Worm (Caenorhabditis elegans) whole organism, L3 larva: ENCODE measurements around the gene C16A11.4.

Source experiments
- R02D3.7 ChIP-seq: fragments of 150-350 bp; optimal IDR thresholded peaks from 2 replicates; lab custom pipeline; 2014; ENCODE audit warnings: missing biosample characterization, missing genetic modification characterization
- ZK546.5 ChIP-seq: sonication (generic microtip); optimal IDR thresholded peaks from 2 replicates; lab custom pipeline; 2017; ENCODE audit warnings: missing biosample characterization, missing genetic modification characterization
- aly-2 ChIP-seq: fragments of 150-350 bp; optimal IDR thresholded peaks from 2 replicates; lab custom pipeline; 2014; ENCODE audit warnings: missing biosample characterization, missing genetic modification characterization
- ama-1 ChIP-seq: fragments of 150-350 bp; optimal IDR thresholded peaks from 2 replicates; lab custom pipeline; 2018
- ceh-16 ChIP-seq: sonication (generic microtip); optimal IDR thresholded peaks from 2 replicates; lab custom pipeline; 2017; ENCODE audit warnings: missing biosample characterization, missing genetic modification characterization
- ceh-28 ChIP-seq: fragments of 150-350 bp; optimal IDR thresholded peaks from 2 replicates; lab custom pipeline; 2014; ENCODE audit warnings: missing biosample characterization, missing genetic modification reagents, missing genetic modification characterization
- ceh-82 ChIP-seq: fragments of 150-350 bp; optimal IDR thresholded peaks from 2 replicates; lab custom pipeline; 2014; ENCODE audit warnings: missing biosample characterization, missing genetic modification characterization
- ceh-9 ChIP-seq: sonication (generic microtip); optimal IDR thresholded peaks from 2 replicates; lab custom pipeline; 2018; ENCODE audit warnings: missing biosample characterization, missing genetic modification characterization
- daf-12 ChIP-seq: fragments of 150-350 bp; optimal IDR thresholded peaks from 2 replicates; lab custom pipeline; 2014; ENCODE audit warnings: missing biosample characterization, missing genetic modification reagents, missing genetic modification characterization
- egl-27 ChIP-seq: sonication (generic microtip); optimal IDR thresholded peaks from 4 replicates; lab custom pipeline; 2017; ENCODE audit warnings: missing biosample characterization, missing genetic modification reagents, missing genetic modification characterization
- egl-5 ChIP-seq: fragments of 150-350 bp; optimal IDR thresholded peaks from 2 replicates; lab custom pipeline; 2017; ENCODE audit warnings: missing biosample characterization, missing genetic modification reagents, missing genetic modification characterization, inconsistent platforms
- elt-2 ChIP-seq: sonication (generic microtip); optimal IDR thresholded peaks from 2 replicates; lab custom pipeline; 2016; ENCODE audit warnings: missing genetic modification reagents, mild to moderate bottlenecking, missing genetic modification characterization, missing compliant biosample characterization
- elt-3 ChIP-seq, 3 experiments: fragments of 150-350 bp in 1 of 3; sonication (generic microtip) in 2 of 3; optimal IDR thresholded peaks; 2 replicates in 2 of 3; 4 replicates in 1 of 3; lab custom pipeline; 2014 to 2017; ENCODE audit warnings: missing biosample characterization in 3 of 3, missing genetic modification characterization in 3 of 3
- eor-1 ChIP-seq, 2 experiments: fragments of 150-350 bp; optimal IDR thresholded peaks; 2 replicates each; lab custom pipeline; 2014 to 2018; ENCODE audit warnings: missing biosample characterization in 2 of 2, missing genetic modification characterization in 2 of 2
- fkh-10 ChIP-seq: sonication (generic microtip); optimal IDR thresholded peaks from 2 replicates; lab custom pipeline; 2017; ENCODE audit warnings: missing biosample characterization, missing genetic modification reagents, missing genetic modification characterization
- fkh-2 ChIP-seq: fragments of 150-350 bp; optimal IDR thresholded peaks from 2 replicates; lab custom pipeline; 2014; ENCODE audit warnings: missing biosample characterization, missing genetic modification reagents, missing genetic modification characterization
- fos-1 ChIP-seq: fragments of 150-350 bp; optimal IDR thresholded peaks from 2 replicates; lab custom pipeline; 2014; ENCODE audit warnings: missing biosample characterization, missing genetic modification characterization
- hmg-11 ChIP-seq: sonication (generic microtip); optimal IDR thresholded peaks from 2 replicates; lab custom pipeline; 2016; ENCODE audit warnings: missing genetic modification characterization, missing compliant biosample characterization
- jun-1 ChIP-seq: fragments of 150-350 bp; optimal IDR thresholded peaks from 2 replicates; lab custom pipeline; 2014; ENCODE audit warnings: missing biosample characterization, missing genetic modification reagents, missing genetic modification characterization
- lin-39 ChIP-seq: fragments of 150-350 bp; optimal IDR thresholded peaks from 2 replicates; lab custom pipeline; 2018; ENCODE audit warnings: missing biosample characterization, missing genetic modification reagents, missing genetic modification characterization
- lsy-12 ChIP-seq: sonication (generic microtip); optimal IDR thresholded peaks from 2 replicates; lab custom pipeline; 2016; ENCODE audit warnings: mild to moderate bottlenecking, missing genetic modification characterization, missing compliant biosample characterization
- mdl-1 ChIP-seq: fragments of 150-350 bp; optimal IDR thresholded peaks from 2 replicates; lab custom pipeline; 2014; ENCODE audit warnings: missing biosample characterization, missing genetic modification characterization
- nfya-1 ChIP-seq: sonication (generic microtip); optimal IDR thresholded peaks from 2 replicates; lab custom pipeline; 2017; ENCODE audit warnings: missing genetic modification characterization, mild to moderate bottlenecking, missing compliant biosample characterization, antibody characterized with exemption, moderate library complexity; ENCODE audit not compliant: insufficient read depth
- nhr-11 ChIP-seq: fragments of 150-350 bp; optimal IDR thresholded peaks from 2 replicates; lab custom pipeline; 2014; ENCODE audit warnings: missing biosample characterization, missing genetic modification characterization
- nhr-23 ChIP-seq: fragments of 150-350 bp; optimal IDR thresholded peaks from 2 replicates; lab custom pipeline; 2014; ENCODE audit warnings: missing biosample characterization, missing genetic modification reagents, missing genetic modification characterization
- nhr-237 ChIP-seq: fragments of 150-350 bp; optimal IDR thresholded peaks from 2 replicates; lab custom pipeline; 2014; ENCODE audit warnings: missing biosample characterization, missing genetic modification characterization
- nhr-25 ChIP-seq: sonication (generic microtip); optimal IDR thresholded peaks from 2 replicates; lab custom pipeline; 2017; ENCODE audit warnings: missing biosample characterization, missing genetic modification characterization
- nhr-43 ChIP-seq: sonication (generic microtip); optimal IDR thresholded peaks from 2 replicates; lab custom pipeline; 2016; ENCODE audit warnings: mild to moderate bottlenecking, missing genetic modification characterization, missing compliant biosample characterization; ENCODE audit not compliant: poor library complexity, severe bottlenecking
- nhr-67 ChIP-seq: fragments of 150-350 bp; optimal IDR thresholded peaks from 2 replicates; lab custom pipeline; 2014; ENCODE audit warnings: missing biosample characterization, missing genetic modification characterization
- nhr-76 ChIP-seq: fragments of 150-350 bp; sonication (generic microtip); optimal IDR thresholded peaks from 5 replicates; lab custom pipeline; 2014; ENCODE audit warnings: missing biosample characterization, missing genetic modification characterization
- pha-4 ChIP-seq: fragments of 150-350 bp; optimal IDR thresholded peaks from 2 replicates; lab custom pipeline; 2014; ENCODE audit warnings: missing biosample characterization, missing genetic modification reagents, missing genetic modification characterization
- sea-2 ChIP-seq: fragments of 150-350 bp; sonication (generic microtip); optimal IDR thresholded peaks from 4 replicates; lab custom pipeline; 2014; ENCODE audit warnings: missing biosample characterization, missing genetic modification reagents, missing genetic modification characterization
- skn-1 ChIP-seq: fragments of 150-350 bp; optimal IDR thresholded peaks from 2 replicates; lab custom pipeline; 2014; ENCODE audit warnings: missing biosample characterization, missing genetic modification characterization
- snpc-4 ChIP-seq: fragments of 150-350 bp; optimal IDR thresholded peaks from 2 replicates; lab custom pipeline; 2014; ENCODE audit warnings: missing biosample characterization, missing genetic modification characterization
- unc-39 ChIP-seq: sonication (generic microtip); optimal IDR thresholded peaks from 4 replicates; lab custom pipeline; 2017; ENCODE audit warnings: missing biosample characterization, missing genetic modification characterization
- unc-62 ChIP-seq: fragments of 150-350 bp; sonication (generic microtip); optimal IDR thresholded peaks from 4 replicates; lab custom pipeline; 2014; ENCODE audit warnings: missing biosample characterization, missing genetic modification reagents, missing genetic modification characterization
- ztf-4 ChIP-seq: fragments of 150-350 bp; optimal IDR thresholded peaks from 2 replicates; lab custom pipeline; 2014; ENCODE audit warnings: missing biosample characterization, missing genetic modification characterization

The C16A11.4 gene

ce11 chrII:4230816-4231435, 4.1 kb downstream of the C16A11.4 start, which contains the start of gene C16A11.10:
Gene C16A11.10 (plus strand): TSS chrII:4231385.
- TF ChIP-seq aly-2 (tag; lab: Kevin White, UChicago) (no peak), nfya-1 (tag; lab: Kevin White, UChicago) (no peak), nhr-76 (tag; lab: Kevin White, UChicago) (no peak), egl-27 (tag; lab: Kevin White, UChicago) (no peak), pha-4 (tag; lab: Kevin White, UChicago) (no peak), eor-1 (tag; optimal IDR thresholded peaks at IDR 0.05; lab: Kevin White, UChicago) (no peak), egl-5 (tag; lab: Kevin White, UChicago) (no peak), nhr-237 (no peak), unc-39 (no peak), sea-2 (GFP tag; lab: Kevin White, UChicago) (no peak), lin-39 (no peak), lsy-12 (tag; lab: Kevin White, UChicago) (no peak), elt-3 (tag; optimal IDR thresholded peaks at IDR 0.05; lab: Kevin White, UChicago) (no peak)

DNA sequence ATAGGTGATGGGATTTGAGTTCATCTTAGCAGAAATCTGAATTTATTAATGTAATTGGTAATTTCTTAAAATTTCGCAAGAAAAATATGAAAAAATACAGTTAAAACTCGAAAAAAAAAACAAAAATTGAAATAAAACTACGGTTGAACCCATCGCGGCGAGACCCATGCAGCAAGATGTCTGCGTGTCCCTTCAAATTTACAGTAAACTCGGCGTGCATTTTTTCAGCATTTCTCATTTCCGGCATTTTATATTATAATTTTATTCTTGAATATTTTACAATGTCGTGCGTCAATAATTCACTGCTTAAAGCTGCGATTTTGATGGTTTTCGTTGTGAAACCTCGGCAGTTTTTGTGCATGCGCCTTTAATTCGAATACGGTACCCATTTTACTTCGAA, 9.1 kb downstream of the C16A11.4 start, which contains the start of gene fbxc-43:
TSS of gene fbxc-43 (minus strand) at position 38 of the 400 bp plus-strand sequence.
- TF ChIP-seq fkh-2 (tag; lab: Kevin White, UChicago) (no peak), pha-4 (tag; lab: Kevin White, UChicago) (no peak), fkh-10 (GFP tag; lab: Kevin White, UChicago) (no peak), ceh-9 (tag; lab: Kevin White, UChicago) (no peak)

ce11 chrII:4237701-4238214, 10.9 kb downstream of the C16A11.4 start, which contains the start of the genes fbxc-44 and C16A11.2:
Gene fbxc-44 (minus strand): TSS chrII:4237751.
Gene C16A11.2 (plus strand): TSS chrII:4238203.
- peak; percentile 27 for TF ChIP-seq snpc-4
- no peak for TF ChIP-seq ceh-82 (tag; lab: Kevin White, UChicago)
- TF ChIP-seq eor-1 (tag; optimal IDR thresholded peaks at IDR 0.05; lab: Kevin White, UChicago): no peak
- TF ChIP-seq fkh-2 (tag; lab: Kevin White, UChicago): no peak
- no peak for TF ChIP-seq ztf-4
- TF ChIP-seq nhr-23: peak; percentile 58
- TF ChIP-seq nhr-67 (tag; lab: Kevin White, UChicago): no peak
- no peak for TF ChIP-seq jun-1 (tag; lab: Kevin White, UChicago)
- TF ChIP-seq hmg-11 (tag; lab: Kevin White, UChicago): peak; percentile 63
- peak; percentile 32 for TF ChIP-seq ceh-28 (tag; lab: Kevin White, UChicago)
- TF ChIP-seq pha-4 (tag; lab: Kevin White, UChicago): peak; percentile 29
- TF ChIP-seq lin-39: peak; percentile 14
- no peak for TF ChIP-seq ama-1 (lab: Kevin White, UChicago)
- peak; percentile 1 for TF ChIP-seq R02D3.7 (tag; lab: Kevin White, UChicago)
- peak; percentile 51 for TF ChIP-seq nfya-1 (tag; lab: Kevin White, UChicago)
- no peak for TF ChIP-seq nhr-43 (tag; lab: Kevin White, UChicago)
- TF ChIP-seq egl-27 (tag; lab: Kevin White, UChicago): no peak
- TF ChIP-seq ceh-16 (tag; lab: Kevin White, UChicago): no peak

DNA sequence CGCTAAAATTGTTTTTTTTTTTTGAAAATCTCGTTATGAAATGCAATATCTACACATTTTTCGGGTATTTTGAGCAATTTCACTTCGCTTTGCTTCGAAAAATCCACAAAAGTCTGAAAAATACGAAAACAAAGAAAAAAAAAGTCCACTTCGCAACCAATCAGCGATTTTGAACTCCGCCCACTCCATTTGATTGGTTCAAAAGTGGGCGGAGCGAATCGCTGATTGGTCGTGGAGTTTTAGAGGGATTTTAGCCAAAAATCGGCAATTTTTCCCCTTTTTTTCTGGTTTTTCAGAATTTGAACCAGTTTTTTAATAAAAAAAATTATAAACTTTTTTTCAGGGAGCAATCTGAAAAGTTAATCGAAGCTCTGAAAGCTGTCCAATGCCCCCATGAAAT, 12.1 kb downstream of the C16A11.4 start:
- TF ChIP-seq fos-1 (tag; lab: Kevin White, UChicago) (no peak), egl-27 (tag; lab: Kevin White, UChicago) (no peak), unc-39 (no peak), aly-2 (tag; lab: Kevin White, UChicago) (no peak), hmg-11 (tag; lab: Kevin White, UChicago) (no peak), nfya-1 (tag; lab: Kevin White, UChicago) (peak; percentile 92)

ce11 chrII:4244959-4245358, 18.1 kb downstream of the C16A11.4 start:
- no peak for TF ChIP-seq elt-2
- TF ChIP-seq skn-1 (tag; lab: Kevin White, UChicago): no peak
- TF ChIP-seq nhr-76 (tag; lab: Kevin White, UChicago): no peak
- TF ChIP-seq lsy-12 (tag; lab: Kevin White, UChicago): no peak
- no peak for TF ChIP-seq nhr-67 (tag; lab: Kevin White, UChicago)
- no peak for TF ChIP-seq mdl-1 (tag; lab: Kevin White, UChicago)
- TF ChIP-seq nhr-11 (tag; lab: Kevin White, UChicago): no peak
- TF ChIP-seq nhr-25: no peak
- no peak for TF ChIP-seq ceh-28 (tag; lab: Kevin White, UChicago)
- no peak for TF ChIP-seq daf-12
- no peak for TF ChIP-seq snpc-4
- no peak for TF ChIP-seq ZK546.5 (tag; lab: Kevin White, UChicago)
- TF ChIP-seq unc-62 (GFP tag; lab: Kevin White, UChicago): no peak
- no peak for TF ChIP-seq pha-4 (tag; lab: Kevin White, UChicago)
- no peak for TF ChIP-seq nhr-237
- TF ChIP-seq, all 47 proteins: peak for 0
